Worm (Caenorhabditis elegans) whole organism, L1 larva: ENCODE data around the gene his-61.
A peak's percentile ranks its signal among the peaks of the same experiment; 100 is the strongest.

Experiments
- C04F5.9 ChIP-seq: sonication (generic microtip); optimal IDR thresholded peaks from 2 replicates; lab custom pipeline; 2016; ENCODE audit warnings: missing genetic modification characterization, missing compliant biosample characterization
- Y116A8C.19 ChIP-seq: sonication (generic microtip); optimal IDR thresholded peaks from 2 replicates; lab custom pipeline; 2016; ENCODE audit warnings: missing compliant biosample characterization, missing genetic modification characterization, borderline replicate concordance
- aha-1 ChIP-seq: fragments of 150-350 bp; optimal IDR thresholded peaks from 2 replicates; lab custom pipeline; 2014; ENCODE audit warnings: missing biosample characterization, missing genetic modification characterization
- blmp-1 ChIP-seq: fragments of 150-350 bp; optimal IDR thresholded peaks from 2 replicates; lab custom pipeline; 2014; ENCODE audit warnings: missing biosample characterization, missing genetic modification characterization
- ceh-82 ChIP-seq, 3 experiments: fragments of 150-350 bp in 1 of 3; sonication (generic microtip) in 2 of 3; optimal IDR thresholded peaks; 2 replicates each; lab custom pipeline; 2014 to 2017; ENCODE audit warnings: missing biosample characterization in 3 of 3, missing genetic modification characterization in 3 of 3
- ceh-88 ChIP-seq: fragments of 200-800 bp; sonication (Bioruptor generic); IDR thresholded peaks from 2 replicates; pipeline ENCODE4 v1.3.6; 2022; ENCODE audit warnings: missing genetic modification characterization, missing compliant biosample characterization
- ces-1 ChIP-seq: fragments of 150-350 bp; optimal IDR thresholded peaks from 2 replicates; lab custom pipeline; 2014; ENCODE audit warnings: missing biosample characterization, missing genetic modification reagents, missing genetic modification characterization
- dsc-1 ChIP-seq: sonication (generic microtip); optimal IDR thresholded peaks from 2 replicates; lab custom pipeline; 2016; ENCODE audit warnings: mild to moderate bottlenecking, missing genetic modification characterization, missing compliant biosample characterization
- egl-27 ChIP-seq, 2 experiments: fragments of 150-350 bp in 1 of 2; sonication (generic microtip); optimal IDR thresholded peaks; 3 replicates each; lab custom pipeline; 2017 to 2018; ENCODE audit warnings: missing biosample characterization in 2 of 2, missing genetic modification characterization in 2 of 2, missing genetic modification reagents in 2 of 2
- elt-3 ChIP-seq, 6 experiments: fragments of 150-350 bp in 1 of 6; sonication (generic microtip); optimal IDR thresholded peaks; 2 replicates each; lab custom pipeline; 2017 to 2018; ENCODE audit warnings: missing biosample characterization in 6 of 6, missing genetic modification characterization in 6 of 6, inconsistent platforms in 1 of 6
- ets-5 ChIP-seq: fragments of 200-800 bp; sonication (Bioruptor generic); IDR thresholded peaks from 2 replicates; pipeline ENCODE4 v1.3.6; 2022; ENCODE audit warnings: missing genetic modification characterization, missing compliant biosample characterization
- fkh-10 ChIP-seq: sonication (generic microtip); optimal IDR thresholded peaks from 2 replicates; lab custom pipeline; 2017; ENCODE audit warnings: missing biosample characterization, missing genetic modification reagents, missing genetic modification characterization
- fkh-8 ChIP-seq: sonication (generic microtip); optimal IDR thresholded peaks from 2 replicates; lab custom pipeline; 2016; ENCODE audit warnings: mild to moderate bottlenecking, missing genetic modification characterization, missing compliant biosample characterization
- fos-1 ChIP-seq: fragments of 150-350 bp; optimal IDR thresholded peaks from 2 replicates; lab custom pipeline; 2014; ENCODE audit warnings: missing biosample characterization, missing genetic modification characterization
- hlh-17 ChIP-seq: fragments of 200-800 bp; sonication (Bioruptor generic); optimal IDR thresholded peaks from 2 replicates; lab custom pipeline; 2018; ENCODE audit warnings: missing genetic modification characterization, mild to moderate bottlenecking, missing compliant biosample characterization, moderate library complexity, borderline replicate concordance
- hlh-4 ChIP-seq: sonication (generic microtip); optimal IDR thresholded peaks from 2 replicates; lab custom pipeline; 2016; ENCODE audit warnings: mild to moderate bottlenecking, missing genetic modification characterization, missing compliant biosample characterization
- jun-1 ChIP-seq: fragments of 150-350 bp; optimal IDR thresholded peaks from 2 replicates; lab custom pipeline; 2014; ENCODE audit warnings: missing biosample characterization, missing genetic modification reagents, missing genetic modification characterization
- lin-35 ChIP-seq, 2 experiments: fragments of 150-350 bp; optimal IDR thresholded peaks; 2 replicates each; lab custom pipeline; 2014; ENCODE audit warnings: missing biosample characterization in 2 of 2, missing genetic modification characterization in 2 of 2, missing genetic modification reagents in 2 of 2
- lsy-2 ChIP-seq, 2 experiments: fragments of 150-350 bp; optimal IDR thresholded peaks; 2 replicates each; lab custom pipeline; 2014; ENCODE audit warnings: missing biosample characterization in 2 of 2, missing genetic modification characterization in 2 of 2
- mef-2 ChIP-seq: fragments of 150-350 bp; optimal IDR thresholded peaks from 2 replicates; lab custom pipeline; 2014; ENCODE audit warnings: missing biosample characterization, missing genetic modification characterization
- nhr-237 ChIP-seq: fragments of 150-350 bp; optimal IDR thresholded peaks from 2 replicates; lab custom pipeline; 2014; ENCODE audit warnings: missing biosample characterization, missing genetic modification characterization
- nhr-84 ChIP-seq: sonication (generic microtip); optimal IDR thresholded peaks from 2 replicates; lab custom pipeline; 2017; ENCODE audit warnings: missing biosample characterization, missing genetic modification characterization
- nhr-90 ChIP-seq: sonication (generic microtip); optimal IDR thresholded peaks from 2 replicates; lab custom pipeline; 2016; ENCODE audit warnings: mild to moderate bottlenecking, missing genetic modification characterization, missing compliant biosample characterization; ENCODE audit not compliant: poor library complexity
- pag-3 ChIP-seq: sonication (generic microtip); optimal IDR thresholded peaks from 2 replicates; lab custom pipeline; 2017; ENCODE audit warnings: missing genetic modification characterization, mild to moderate bottlenecking, missing compliant biosample characterization, antibody characterized with exemption, borderline replicate concordance; ENCODE audit not compliant: insufficient read depth
- pax-3 ChIP-seq: fragments of 200-800 bp; sonication (Bioruptor generic); optimal IDR thresholded peaks from 2 replicates; lab custom pipeline; 2018; ENCODE audit warnings: mild to moderate bottlenecking, missing genetic modification characterization, moderate library complexity, missing compliant biosample characterization
- pqm-1 ChIP-seq: sonication (generic microtip); optimal IDR thresholded peaks from 3 replicates; lab custom pipeline; 2017; ENCODE audit warnings: missing biosample characterization, missing genetic modification characterization
- rnt-1 ChIP-seq: sonication (generic microtip); optimal IDR thresholded peaks from 2 replicates; lab custom pipeline; 2016; ENCODE audit warnings: mild to moderate bottlenecking, missing genetic modification characterization, moderate library complexity, missing compliant biosample characterization
- sup-37 ChIP-seq: fragments of 200-800 bp; sonication (Bioruptor generic); optimal IDR thresholded peaks from 2 replicates; lab custom pipeline; 2018; ENCODE audit warnings: mild to moderate bottlenecking, missing genetic modification characterization, missing compliant biosample characterization
- unc-130 ChIP-seq: fragments of 150-350 bp; optimal IDR thresholded peaks from 2 replicates; lab custom pipeline; 2017; ENCODE audit warnings: missing biosample characterization, missing genetic modification characterization, inconsistent platforms

The his-61 gene

DNA sequence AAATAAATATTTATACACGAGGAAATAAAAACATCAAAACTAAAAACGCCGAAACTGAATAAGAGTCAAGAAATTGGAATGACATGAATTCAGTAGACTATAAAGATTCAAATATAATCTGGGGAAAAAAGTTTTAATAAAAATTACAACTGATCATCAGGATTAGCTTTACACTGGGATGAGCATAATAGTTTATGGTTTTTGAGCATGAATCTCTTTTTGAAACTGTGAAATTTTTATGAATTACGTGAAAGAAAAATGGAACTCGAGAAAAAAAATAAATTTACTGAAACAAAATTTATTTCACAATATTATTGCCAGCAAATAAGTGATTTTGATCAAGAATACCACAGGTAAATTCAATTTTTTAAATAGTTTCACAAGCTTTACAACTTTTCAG lies 38.5 kb downstream of the his-61 start, which contains the start of gene B0496.2:
B0496.2 (plus strand) TSS at position 301 of the 400 bp plus-strand sequence.
- TF ChIP-seq pqm-1 (tag; lab: Kevin White, UChicago), result no peak
- TF ChIP-seq pag-3 (tag; lab: Kevin White, UChicago), result no peak
- TF ChIP-seq nhr-90 (tag; lab: Kevin White, UChicago), result no peak
- TF ChIP-seq lin-35 (GFP tag; optimal IDR thresholded peaks at IDR 0.05; lab: Kevin White, UChicago), result no peak
- no peak for TF ChIP-seq blmp-1
- no peak for TF ChIP-seq ets-5 (GFP tag; lab: Robert Waterston, UW)
- no peak for TF ChIP-seq ceh-88
- no peak for TF ChIP-seq mef-2 (tag; lab: Kevin White, UChicago)
- no peak for TF ChIP-seq unc-130 (tag; lab: Kevin White, UChicago)
- no peak for TF ChIP-seq fos-1
- no peak for TF ChIP-seq fkh-8 (tag; lab: Kevin White, UChicago)
- no peak for TF ChIP-seq dsc-1 (tag; lab: Kevin White, UChicago)
- TF ChIP-seq jun-1, result no peak
- TF ChIP-seq hlh-4 (tag; lab: Kevin White, UChicago), result no peak
- no peak for TF ChIP-seq ces-1 (GFP tag; lab: Kevin White, UChicago)
- TF ChIP-seq Y116A8C.19 (tag; lab: Kevin White, UChicago), result no peak
- TF ChIP-seq, all 84 proteins: peak for 0

DNA sequence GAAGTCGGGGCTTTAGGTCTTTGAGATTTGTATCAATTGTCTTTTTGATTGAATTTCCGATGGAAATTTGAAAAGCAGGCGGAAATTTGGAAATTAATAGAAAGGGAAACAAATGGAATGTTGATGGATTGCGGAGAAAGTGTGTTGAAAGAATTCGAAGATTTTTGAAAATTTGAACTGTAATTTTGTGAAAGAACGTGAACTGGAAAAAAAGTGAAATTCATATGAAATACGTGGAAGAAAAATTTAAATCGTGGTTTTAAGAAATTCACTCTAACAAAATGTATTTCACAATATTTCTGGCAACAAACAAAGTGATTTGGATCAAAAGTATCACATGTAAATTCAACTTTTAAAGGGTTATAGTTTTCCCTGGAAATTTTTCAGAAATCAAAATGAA lies 40.0 kb downstream of the his-61 start, which contains the start of gene B0496.1:
B0496.1 (plus strand) TSS at position 301 of the 400 bp plus-strand sequence.
- TF ChIP-seq blmp-1, result peak; percentile 41
- no peak for TF ChIP-seq nhr-237 (tag; lab: Kevin White, UChicago)

DNA sequence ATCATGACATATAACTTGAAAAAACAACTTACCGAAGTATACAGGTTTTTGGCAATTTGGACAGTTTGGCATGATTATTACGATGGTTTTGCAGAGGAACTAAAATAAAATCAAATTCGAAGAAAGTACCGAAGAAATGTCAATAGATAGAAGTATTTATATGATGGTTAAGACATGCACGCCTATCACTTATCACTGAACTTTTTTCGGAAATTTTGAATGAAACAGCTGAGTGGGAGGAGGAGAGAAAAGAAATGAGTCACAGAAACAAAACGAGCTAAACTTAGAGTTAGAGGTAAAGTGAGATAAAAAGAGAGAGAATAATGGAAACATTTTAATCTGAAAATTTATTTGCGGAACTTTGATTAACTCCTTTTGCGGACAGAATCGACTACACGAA lies 40.8 kb downstream of the his-61 start, which contains the start of gene valv-1:
valv-1 (minus strand) TSS at position 101 of the 400 bp plus-strand sequence.
- TF ChIP-seq rnt-1 (tag; lab: Kevin White, UChicago), result no peak
- no peak for TF ChIP-seq C04F5.9 (tag; lab: Kevin White, UChicago)
- no peak for TF ChIP-seq egl-27 (tag; optimal IDR thresholded peaks at IDR 0.05; lab: Kevin White, UChicago)
- TF ChIP-seq lsy-2 (tag; optimal IDR thresholded peaks at IDR 0.05; lab: Kevin White, UChicago), result no peak
- no peak for TF ChIP-seq nhr-84 (tag; lab: Kevin White, UChicago)
- no peak for TF ChIP-seq fkh-10 (GFP tag; lab: Kevin White, UChicago)
- TF ChIP-seq ceh-82 (tag; optimal IDR thresholded peaks at IDR 0.05; lab: Kevin White, UChicago), result no peak
- no peak for TF ChIP-seq sup-37 (GFP tag; lab: Kevin White, UChicago)
- no peak for TF ChIP-seq aha-1 (tag; lab: Kevin White, UChicago)

DNA sequence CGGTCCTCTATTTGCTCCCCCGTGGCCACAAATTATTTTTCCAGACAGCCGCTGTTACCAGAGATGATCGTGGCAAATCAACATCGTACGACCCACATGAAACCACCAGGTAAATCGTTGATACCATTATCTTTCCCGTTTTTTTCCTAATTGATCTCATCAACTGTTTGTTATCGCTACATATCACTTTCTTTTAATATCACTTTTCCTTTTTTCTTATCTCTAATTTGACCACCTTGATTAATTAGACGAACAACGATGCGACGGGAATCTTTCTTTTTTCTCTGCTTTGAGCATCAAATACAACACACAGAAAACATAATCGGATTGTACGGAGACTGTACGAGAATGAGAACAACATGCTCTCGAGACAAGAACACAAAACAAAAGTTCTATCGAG lies 45.8 kb downstream of the his-61 start:
- no peak for TF ChIP-seq pax-3 (tag; lab: Kevin White, UChicago)
- no peak for TF ChIP-seq lin-35 (GFP tag; optimal IDR thresholded peaks at IDR 0.05; lab: Kevin White, UChicago)
- TF ChIP-seq blmp-1, result peak; percentile 97
- TF ChIP-seq elt-3 (tag; optimal IDR thresholded peaks at IDR 0.05; lab: Kevin White, UChicago), result peak in 4 of 6 experiments; percentile 1 to 77 (median 42)
- TF ChIP-seq hlh-17, result no peak

DNA sequence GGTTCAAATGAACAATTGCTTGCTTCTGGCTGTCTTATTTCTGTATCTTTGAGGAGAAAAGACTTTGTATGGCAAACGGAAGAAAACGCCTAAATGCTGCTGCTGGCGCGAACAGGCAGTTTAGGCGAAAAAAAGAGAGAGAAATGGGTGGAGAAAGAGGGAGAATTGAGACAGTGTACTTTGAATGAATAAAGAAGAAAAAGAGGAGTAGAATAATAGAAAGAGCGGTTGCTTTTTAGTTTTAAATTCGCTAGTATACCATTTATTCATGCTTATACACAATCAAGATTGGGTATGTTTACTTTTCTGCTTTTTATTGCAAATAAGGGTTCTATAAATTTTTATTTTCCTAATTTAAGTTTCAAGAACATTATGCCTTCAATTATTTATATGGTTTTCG lies 46.6 kb downstream of the his-61 start:
- TF ChIP-seq unc-130 (tag; lab: Kevin White, UChicago) (no peak), blmp-1 (peak; percentile 8)
- TF ChIP-seq, all 84 proteins: peak for 1
